ENCODE assay signal across 5 fruit fly cellular contexts in genomic region chr3L:22262797-22263423, dm6.
TF ChIP-seq lines count a peak whose summit lies in the region.

TSS of gene Rich (minus strand) at chr3L:22262921.
TSS of gene Ddx1 (plus strand) at chr3L:22263369.

- TF ChIP-seq CTCF in whole organism, embryonic (GFP tag; optimal IDR thresholded peaks at IDR 0.05; lab: Kevin White, UChicago): no peak

TF ChIP-seq in whole organism, adult, 20 proteins besides CTCF, POLR2A, EP300 and RAD21 (continues in another document):
- peak; percentile 64 for TF ChIP-seq CG5204 (GFP tag; optimal IDR thresholded peaks at IDR 0.05; lab: Kevin White, UChicago)
- TF ChIP-seq CG1620 (GFP tag; optimal IDR thresholded peaks at IDR 0.05; lab: Kevin White, UChicago): peak; percentile 68
- TF ChIP-seq ovo (GFP tag; optimal IDR thresholded peaks at IDR 0.05; lab: Kevin White, UChicago): peak; percentile 60
- peak; percentile 57 for TF ChIP-seq CG7045 (GFP tag; optimal IDR thresholded peaks at IDR 0.05; lab: Kevin White, UChicago)
- peak; percentile 72 for TF ChIP-seq pad (GFP tag; optimal IDR thresholded peaks at IDR 0.05; lab: Kevin White, UChicago)
- no peak for TF ChIP-seq CG33017 (tag; optimal IDR thresholded peaks at IDR 0.05; lab: Kevin White, UChicago)
- TF ChIP-seq Crg-1 (GFP tag; optimal IDR thresholded peaks at IDR 0.05; lab: Kevin White, UChicago): peak; percentile 76
- TF ChIP-seq CG12768 (GFP tag; optimal IDR thresholded peaks at IDR 0.05; lab: Kevin White, UChicago): peak; percentile 35
- peak; percentile 62 for TF ChIP-seq CG7101 (tag; optimal IDR thresholded peaks at IDR 0.05; lab: Kevin White, UChicago)
- no peak for TF ChIP-seq Clk (GFP tag; optimal IDR thresholded peaks at IDR 0.05; lab: Kevin White, UChicago)
- TF ChIP-seq CG14711 (tag; optimal IDR thresholded peaks at IDR 0.05; lab: Kevin White, UChicago): peak; percentile 29
- TF ChIP-seq bab1 (GFP tag; optimal IDR thresholded peaks at IDR 0.05; lab: Kevin White, UChicago): peak; percentile 35
- no peak for TF ChIP-seq kay (GFP tag; lab: Kevin White, UChicago; ENCODE audit: borderline replicate concordance)
- peak; percentile 16 for TF ChIP-seq CG11617 (GFP tag; optimal IDR thresholded peaks at IDR 0.05; lab: Kevin White, UChicago)
- TF ChIP-seq tj (GFP tag; optimal IDR thresholded peaks at IDR 0.05; lab: Kevin White, UChicago): peak; percentile 70
- peak; percentile 34 for TF ChIP-seq Mnt (GFP tag; optimal IDR thresholded peaks at IDR 0.05; lab: Kevin White, UChicago)
- TF ChIP-seq Hr96 (GFP tag; optimal IDR thresholded peaks at IDR 0.05; lab: Kevin White, UChicago): peak; percentile 52
- TF ChIP-seq toe (GFP tag; optimal IDR thresholded peaks at IDR 0.05; lab: Kevin White, UChicago): peak; percentile 66

TF ChIP-seq in whole organism, embryonic, 481 proteins besides CTCF, POLR2A, EP300 and RAD21 (continues in another document):
- TF ChIP-seq Gug (GFP tag; IDR thresholded peaks at IDR 0.05; lab: Robert Waterston, UW): no peak
- TF ChIP-seq ranshi (GFP tag; IDR thresholded peaks at IDR 0.05; lab: Robert Waterston, UW): no peak; the same call in 1 of the 2 replicates
- no peak for TF ChIP-seq ro (GFP tag; IDR thresholded peaks at IDR 0.05; lab: Robert Waterston, UW)
- TF ChIP-seq Trl (optimal IDR thresholded peaks at IDR 0.05; lab: Kevin White, UChicago): no peak
- TF ChIP-seq Trl (GFP tag; optimal IDR thresholded peaks at IDR 0.05; lab: Kevin White, UChicago): no peak
- no peak for TF ChIP-seq maf-S (GFP tag; optimal IDR thresholded peaks at IDR 0.05; lab: Kevin White, UChicago)
- TF ChIP-seq cato (GFP tag; optimal IDR thresholded peaks at IDR 0.05; lab: Kevin White, UChicago; ENCODE audit: borderline replicate concordance): peak; percentile 15
- TF ChIP-seq Sin3A (optimal IDR thresholded peaks at IDR 0.05; lab: Kevin White, UChicago): peak; percentile 13
- no peak for TF ChIP-seq crol (GFP tag; IDR thresholded peaks at IDR 0.05; lab: Robert Waterston, UW)
- peak; percentile 65 for TF ChIP-seq CG3847 (GFP tag; IDR thresholded peaks at IDR 0.05; lab: Robert Waterston, UW)
- no peak for TF ChIP-seq sr (GFP tag; IDR thresholded peaks at IDR 0.05; lab: Robert Waterston, UW)
- no peak for TF ChIP-seq tio (GFP tag; optimal IDR thresholded peaks at IDR 0.05; lab: Kevin White, UChicago)
- no peak for TF ChIP-seq disco-r (GFP tag; optimal IDR thresholded peaks at IDR 0.05; lab: Kevin White, UChicago)
- peak; percentile 48; the same call in 1 of the 3 replicates for TF ChIP-seq CG6791 (GFP tag; IDR thresholded peaks at IDR 0.05; lab: Robert Waterston, UW; ENCODE audit: partially characterized antibody)
- TF ChIP-seq CG32532 (GFP tag; IDR thresholded peaks at IDR 0.05; lab: Robert Waterston, UW): no peak; the same call in 1 of the 2 replicates
- no peak for TF ChIP-seq GATAe (GFP tag; conservative IDR thresholded peaks at IDR 0.05; lab: Robert Waterston, UW)
- TF ChIP-seq CG14014 (GFP tag; IDR thresholded peaks at IDR 0.05; lab: Robert Waterston, UW): 0 out of 2 replicates have a peak, but pooled peaks have one; percentile 6
- TF ChIP-seq wek (GFP tag; optimal IDR thresholded peaks at IDR 0.05; lab: Kevin White, UChicago): no peak

TF ChIP-seq in whole organism, prepupa, 60 proteins besides CTCF, POLR2A, EP300 and RAD21 (continues in another document):
- TF ChIP-seq CG8632 (GFP tag; optimal IDR thresholded peaks at IDR 0.05; lab: Kevin White, UChicago) (peak; percentile 21), CG31627 (GFP tag; optimal IDR thresholded peaks at IDR 0.05; lab: Kevin White, UChicago) (peak; percentile 43), CG8319 (GFP tag; optimal IDR thresholded peaks at IDR 0.05; lab: Kevin White, UChicago) (peak; percentile 23), CG6792 (GFP tag; optimal IDR thresholded peaks at IDR 0.05; lab: Kevin White, UChicago) (peak; percentile 27), Smox (GFP tag; optimal IDR thresholded peaks at IDR 0.05; lab: Kevin White, UChicago) (peak; percentile 61), Ets21C (GFP tag; optimal IDR thresholded peaks at IDR 0.05; lab: Kevin White, UChicago) (peak; percentile 27), acj6 (GFP tag; optimal IDR thresholded peaks at IDR 0.05; lab: Kevin White, UChicago) (peak; percentile 52), dsx (GFP tag; optimal IDR thresholded peaks at IDR 0.05; lab: Kevin White, UChicago; ENCODE audit: poor library complexity, severe bottlenecking) (no peak), achi (GFP tag; optimal IDR thresholded peaks at IDR 0.05; lab: Kevin White, UChicago) (peak; percentile 57), Lpt (GFP tag; optimal IDR thresholded peaks at IDR 0.05; lab: Kevin White, UChicago) (no peak), eg (GFP tag; IDR thresholded peaks at IDR 0.05; lab: Robert Waterston, UW) (peak; percentile 29; the same call in 1 of the 3 replicates), CG3919 (GFP tag; optimal IDR thresholded peaks at IDR 0.05; lab: Kevin White, UChicago) (peak; percentile 59), pdm3 (GFP tag; optimal IDR thresholded peaks at IDR 0.05; lab: Kevin White, UChicago) (peak; percentile 62), fd59A (GFP tag; optimal IDR thresholded peaks at IDR 0.05; lab: Kevin White, UChicago) (peak; percentile 19), CG32006 (GFP tag; optimal IDR thresholded peaks at IDR 0.05; lab: Kevin White, UChicago) (peak; percentile 53), Eip78C (GFP tag; lab: Kevin White, UChicago) (peak; percentile 86), Hr4 (GFP tag; optimal IDR thresholded peaks at IDR 0.05; lab: Kevin White, UChicago) (no peak), dac (GFP tag; optimal IDR thresholded peaks at IDR 0.05; lab: Kevin White, UChicago) (no peak), esn (GFP tag; optimal IDR thresholded peaks at IDR 0.05; lab: Kevin White, UChicago) (peak; percentile 58)

TF ChIP-seq in whole organism, pupa, 21 proteins besides CTCF, POLR2A, EP300 and RAD21:
- TF ChIP-seq CG34367 (tag; optimal IDR thresholded peaks at IDR 0.05; lab: Kevin White, UChicago) (no peak), CG9948 (tag; optimal IDR thresholded peaks at IDR 0.05; lab: Kevin White, UChicago) (peak; percentile 25), Pif1B (GFP tag; optimal IDR thresholded peaks at IDR 0.05; lab: Kevin White, UChicago) (peak; percentile 4), CG12605 (GFP tag; IDR thresholded peaks at IDR 0.05; lab: Robert Waterston, UW) (no peak), CG17806 (tag; optimal IDR thresholded peaks at IDR 0.05; lab: Kevin White, UChicago) (no peak), CG4496 (GFP tag; IDR thresholded peaks at IDR 0.05; lab: Robert Waterston, UW) (peak; percentile 49; the same call in 2 of the 3 replicates), EcR (GFP tag; optimal IDR thresholded peaks at IDR 0.05; lab: Kevin White, UChicago) (peak; percentile 51), CG15710 (tag; optimal IDR thresholded peaks at IDR 0.05; lab: Kevin White, UChicago) (peak; percentile 26), CG14655 (GFP tag; optimal IDR thresholded peaks at IDR 0.05; lab: Kevin White, UChicago) (no peak), CG8159 (tag; optimal IDR thresholded peaks at IDR 0.05; lab: Kevin White, UChicago) (peak; percentile 37), D1 (tag; optimal IDR thresholded peaks at IDR 0.05; lab: Kevin White, UChicago) (no peak)

TF ChIP-seq in whole organism, wandering third instar larva, 38 proteins besides CTCF, POLR2A, EP300 and RAD21:
- TF ChIP-seq Dif (GFP tag; optimal IDR thresholded peaks at IDR 0.05; lab: Kevin White, UChicago; ENCODE audit: partially characterized antibody) (no peak), Myc (optimal IDR thresholded peaks at IDR 0.05; lab: Kevin White, UChicago) (peak; percentile 93), h (GFP tag; optimal IDR thresholded peaks at IDR 0.05; lab: Kevin White, UChicago) (peak; percentile 64), br (GFP tag; optimal IDR thresholded peaks at IDR 0.05; lab: Kevin White, UChicago) (peak; percentile 55), woc (GFP tag; optimal IDR thresholded peaks at IDR 0.05; lab: Kevin White, UChicago) (peak; percentile 88), ey (GFP tag; optimal IDR thresholded peaks at IDR 0.05; lab: Kevin White, UChicago) (peak; percentile 46), sage (GFP tag; optimal IDR thresholded peaks at IDR 0.05; lab: Kevin White, UChicago) (no peak), pan (optimal IDR thresholded peaks at IDR 0.05; lab: Kevin White, UChicago) (no peak), N (GFP tag; optimal IDR thresholded peaks at IDR 0.05; lab: Kevin White, UChicago) (no peak), HLH106 (tag; optimal IDR thresholded peaks at IDR 0.05; lab: Kevin White, UChicago) (peak; percentile 52), fru (GFP tag; optimal IDR thresholded peaks at IDR 0.05; lab: Kevin White, UChicago) (peak; percentile 49), rgr (GFP tag; optimal IDR thresholded peaks at IDR 0.05; lab: Kevin White, UChicago) (peak; percentile 63), CG9705 (GFP tag; optimal IDR thresholded peaks at IDR 0.05; lab: Kevin White, UChicago) (peak; percentile 9), psq (GFP tag; optimal IDR thresholded peaks at IDR 0.05; lab: Kevin White, UChicago) (peak; percentile 50), CG32264 (GFP tag; optimal IDR thresholded peaks at IDR 0.05; lab: Kevin White, UChicago) (no peak), Sp1 (GFP tag; optimal IDR thresholded peaks at IDR 0.05; lab: Kevin White, UChicago) (peak; percentile 57), foxo (GFP tag; optimal IDR thresholded peaks at IDR 0.05; lab: Kevin White, UChicago) (peak in 1 of 2 experiments; percentile 68), OdsH (GFP tag; optimal IDR thresholded peaks at IDR 0.05; lab: Kevin White, UChicago) (peak; percentile 38), Abd-B (GFP tag; optimal IDR thresholded peaks at IDR 0.05; lab: Kevin White, UChicago) (no peak), dmrt93B (GFP tag; optimal IDR thresholded peaks at IDR 0.05; lab: Kevin White, UChicago) (peak; percentile 33), sv (GFP tag; optimal IDR thresholded peaks at IDR 0.05; lab: Kevin White, UChicago) (peak; percentile 70), Hr83 (GFP tag; optimal IDR thresholded peaks at IDR 0.05; lab: Kevin White, UChicago; ENCODE audit: poor library complexity, severe bottlenecking) (peak; percentile 40)
